Fruit fly (Drosophila melanogaster) whole organism, embryonic: ENCODE measurements around the gene CG1896.

Experiments used
- ATbp ChIP-seq: fragments of 200-800 bp; sonication (Bioruptor generic); optimal IDR thresholded peaks from 2 replicates; lab custom pipeline; 2017; ENCODE audit warnings: missing biosample characterization, mild to moderate bottlenecking, missing genetic modification characterization, missing genetic modification reagents
- Aef1 ChIP-seq: fragments of 200-800 bp; sonication (Bioruptor generic); IDR thresholded peaks from 3 replicates; pipeline ENCODE4 v1.3.6; 2022; ENCODE audit warnings: missing biosample characterization, missing genetic modification characterization
- Atf3 ChIP-seq: fragments of 200-800 bp; sonication (Bioruptor generic); optimal IDR thresholded peaks from 3 replicates; lab custom pipeline; 2016; ENCODE audit warnings: missing biosample characterization, missing genetic modification characterization
- Awh ChIP-seq: fragments of 200-800 bp; sonication (Bioruptor generic); IDR thresholded peaks from 2 replicates; pipeline ENCODE4, ENCODE4 v1.3.6; 2022; ENCODE audit warnings: missing biosample characterization, missing genetic modification characterization
- C15 ChIP-seq: fragments of 200-800 bp; sonication (Bioruptor generic); IDR thresholded peaks from 3 replicates; pipeline ENCODE4 v1.3.6; 2022; ENCODE audit warnings: missing biosample characterization, missing genetic modification characterization
- CG10462 ChIP-seq: fragments of 200-800 bp; sonication (Bioruptor generic); optimal IDR thresholded peaks from 2 replicates; lab custom pipeline; 2016; ENCODE audit warnings: missing biosample characterization, missing genetic modification characterization
- CG10979 ChIP-seq: fragments of 200-800 bp; sonication (Bioruptor generic); optimal IDR thresholded peaks from 2 replicates; lab custom pipeline; 2018; ENCODE audit warnings: missing biosample characterization, mild to moderate bottlenecking, missing genetic modification characterization, moderate library complexity
- CG11247 ChIP-seq: fragments of 200-800 bp; sonication (Bioruptor generic); IDR thresholded peaks from 2 replicates; pipeline ENCODE4 v1.3.6; 2022; ENCODE audit warnings: missing biosample characterization, missing genetic modification characterization
- CG2202 ChIP-seq: fragments of 200-800 bp; sonication (Bioruptor generic); optimal IDR thresholded peaks from 2 replicates; lab custom pipeline; 2018; ENCODE audit warnings: missing biosample characterization, mild to moderate bottlenecking, missing genetic modification characterization
- CG2678 ChIP-seq: fragments of 200-800 bp; sonication (Bioruptor generic); optimal IDR thresholded peaks from 3 replicates; lab custom pipeline; 2019; ENCODE audit warnings: missing biosample characterization, mild to moderate bottlenecking, missing genetic modification characterization, moderate library complexity
- CG30403 ChIP-seq: fragments of 200-800 bp; sonication (Bioruptor generic); optimal IDR thresholded peaks from 3 replicates; lab custom pipeline; 2016; ENCODE audit warnings: missing biosample characterization, missing genetic modification characterization
- CG32772 ChIP-seq: fragments of 200-800 bp; sonication (Bioruptor generic); IDR thresholded peaks from 2 replicates; pipeline ENCODE4 v1.3.6; 2022; ENCODE audit warnings: missing biosample characterization, missing genetic modification characterization
- CG4360 ChIP-seq: fragments of 200-800 bp; sonication (Bioruptor generic); IDR thresholded peaks from 2 replicates; pipeline ENCODE4 v1.3.6; 2022; ENCODE audit warnings: missing biosample characterization, missing genetic modification characterization
- CG4854 ChIP-seq: fragments of 200-800 bp; sonication (Bioruptor generic); optimal IDR thresholded peaks from 2 replicates; lab custom pipeline; 2016; ENCODE audit warnings: missing biosample characterization, missing genetic modification characterization, inconsistent platforms
- CG6683 ChIP-seq: fragments of 200-800 bp; sonication (Bioruptor generic); optimal IDR thresholded peaks from 2 replicates; lab custom pipeline; 2017; ENCODE audit warnings: missing biosample characterization, mild to moderate bottlenecking, missing genetic modification characterization, missing genetic modification reagents
- CG6689 ChIP-seq: fragments of 200-800 bp; sonication (Bioruptor generic); IDR thresholded peaks from 2 replicates; pipeline ENCODE4 v1.3.6; 2022; ENCODE audit warnings: missing biosample characterization, missing genetic modification characterization
- CG6854 ChIP-seq: fragments of 200-800 bp; sonication (Bioruptor generic); optimal IDR thresholded peaks from 3 replicates; lab custom pipeline; 2017; ENCODE audit warnings: missing biosample characterization, mild to moderate bottlenecking, missing genetic modification characterization
- CG7928 ChIP-seq: fragments of 200-800 bp; sonication (Bioruptor generic); optimal IDR thresholded peaks from 2 replicates; lab custom pipeline; 2017; ENCODE audit warnings: missing biosample characterization, mild to moderate bottlenecking, missing genetic modification characterization
- CG8290 ChIP-seq, 3 experiments: fragments of 200-800 bp; sonication (Bioruptor generic); optimal IDR thresholded peaks; 2 replicates each; lab custom pipeline; 2016 to 2019; ENCODE audit warnings: missing biosample characterization in 3 of 3, missing genetic modification characterization in 3 of 3, mild to moderate bottlenecking in 2 of 3, moderate library complexity in 1 of 3
- Eip74EF ChIP-seq, 2 experiments: fragments of 200-800 bp in 1 of 2; fragments of >200 bp in 1 of 2; sonication (Bioruptor generic) in 1 of 2; optimal IDR thresholded peaks; 2 replicates each; lab custom pipeline; 2017 to 2019; ENCODE audit warnings: missing biosample characterization in 2 of 2, missing genetic modification characterization in 2 of 2, mild to moderate bottlenecking in 1 of 2, moderate library complexity in 1 of 2
- Elba2 ChIP-seq: fragments of 200-800 bp; sonication (Bioruptor generic); optimal IDR thresholded peaks from 3 replicates; lab custom pipeline; 2016; ENCODE audit warnings: missing biosample characterization, missing genetic modification characterization
- Fer3 ChIP-seq: fragments of 200-800 bp; sonication (Bioruptor generic); optimal IDR thresholded peaks from 2 replicates; lab custom pipeline; 2018; ENCODE audit warnings: missing biosample characterization, mild to moderate bottlenecking, missing genetic modification characterization, moderate library complexity
- Hr78 ChIP-seq, 2 experiments: fragments of 200-800 bp in 1 of 2; fragments of >200 bp in 1 of 2; sonication (Bioruptor generic) in 1 of 2; optimal IDR thresholded peaks; 2 replicates each; lab custom pipeline; 2017 to 2019; ENCODE audit warnings: missing biosample characterization in 2 of 2, missing genetic modification characterization in 2 of 2, mild to moderate bottlenecking in 1 of 2, moderate library complexity in 1 of 2
- Nf-YA ChIP-seq: fragments of 200-800 bp; sonication (Bioruptor generic); IDR thresholded peaks from 2 replicates; pipeline ENCODE4 v1.3.6; 2022; ENCODE audit warnings: missing biosample characterization, missing genetic modification characterization
- PHDP ChIP-seq: fragments of 200-800 bp; sonication (Bioruptor generic); optimal IDR thresholded peaks from 3 replicates; lab custom pipeline; 2018; ENCODE audit warnings: missing biosample characterization, mild to moderate bottlenecking, missing genetic modification characterization, moderate library complexity
- Pdp1 ChIP-seq, 2 experiments: fragments of 200-800 bp; sonication (Bioruptor generic); optimal IDR thresholded peaks; 3 replicates each; lab custom pipeline; 2016; ENCODE audit warnings: missing biosample characterization in 2 of 2, missing genetic modification characterization in 2 of 2, mild to moderate bottlenecking in 1 of 2, moderate library complexity in 1 of 2
- Sin3A ChIP-seq: fragments of >200 bp; optimal IDR thresholded peaks from 2 replicates; lab custom pipeline; 2018
- Ssrp ChIP-seq: fragments of 200-800 bp; sonication (Bioruptor generic); optimal IDR thresholded peaks from 2 replicates; lab custom pipeline; 2018; ENCODE audit warnings: missing biosample characterization, mild to moderate bottlenecking, missing genetic modification characterization, moderate library complexity
- az2 ChIP-seq: fragments of 200-800 bp; sonication (Bioruptor generic); optimal IDR thresholded peaks from 3 replicates; lab custom pipeline; 2016; ENCODE audit warnings: missing biosample characterization, missing genetic modification characterization
- bsh ChIP-seq, 2 experiments: fragments of 200-800 bp; sonication (Bioruptor generic); optimal IDR thresholded peaks; 2 replicates each; lab custom pipeline; 2017 to 2018; ENCODE audit warnings: mild to moderate bottlenecking in 2 of 2, missing biosample characterization in 2 of 2, missing genetic modification characterization in 2 of 2, moderate library complexity in 1 of 2
- ci ChIP-seq: fragments of 200-800 bp; sonication (Bioruptor generic); IDR thresholded peaks from 3 replicates; pipeline ENCODE4 v1.3.6; 2022; ENCODE audit warnings: missing biosample characterization, missing genetic modification characterization
- croc ChIP-seq: fragments of 200-800 bp; sonication (Bioruptor generic); conservative IDR thresholded peaks from 3 replicates; pipeline ENCODE4 v1.3.6; 2022; ENCODE audit warnings: missing biosample characterization, missing genetic modification characterization
- danr ChIP-seq: fragments of 200-800 bp; sonication (Bioruptor generic); IDR thresholded peaks from 2 replicates; pipeline ENCODE4 v1.3.6; 2022; ENCODE audit warnings: missing biosample characterization, missing genetic modification characterization
- dysf ChIP-seq: fragments of 200-800 bp; sonication (Bioruptor generic); IDR thresholded peaks from 3 replicates; pipeline ENCODE4 v1.3.6; 2022; ENCODE audit warnings: missing biosample characterization, missing genetic modification characterization
- exex ChIP-seq: fragments of 200-800 bp; sonication (Bioruptor generic); optimal IDR thresholded peaks from 4 replicates; lab custom pipeline; 2018; ENCODE audit warnings: missing biosample characterization, mild to moderate bottlenecking, missing genetic modification characterization, moderate library complexity
- fd96Cb ChIP-seq: fragments of 200-800 bp; sonication (Bioruptor generic); optimal IDR thresholded peaks from 2 replicates; lab custom pipeline; 2018; ENCODE audit warnings: missing biosample characterization, mild to moderate bottlenecking, missing genetic modification characterization, moderate library complexity
- ftz-f1 ChIP-seq: fragments of 200-800 bp; sonication (Bioruptor generic); optimal IDR thresholded peaks from 2 replicates; lab custom pipeline; 2016; ENCODE audit warnings: missing biosample characterization, missing genetic modification characterization
- grau ChIP-seq: fragments of 200-800 bp; optimal IDR thresholded peaks from 3 replicates; lab custom pipeline; 2019; ENCODE audit warnings: missing biosample characterization, mild to moderate bottlenecking, missing genetic modification characterization, moderate library complexity
- hbn ChIP-seq: fragments of 200-800 bp; sonication (Bioruptor generic); IDR thresholded peaks from 2 replicates; pipeline ENCODE4 v1.3.6; 2022; ENCODE audit warnings: missing biosample characterization, missing genetic modification characterization; ENCODE audit not compliant: partially characterized antibody
- lola ChIP-seq, 3 experiments: fragments of >200 bp in 2 of 3; fragments of 200-800 bp in 1 of 3; sonication (Bioruptor generic) in 1 of 3; optimal IDR thresholded peaks; 2 replicates each; lab custom pipeline; 2017 to 2019; ENCODE audit warnings: missing biosample characterization in 3 of 3, missing genetic modification characterization in 3 of 3, mild to moderate bottlenecking in 1 of 3, moderate library complexity in 1 of 3
- nerfin-2 ChIP-seq: fragments of 200-800 bp; sonication (Bioruptor generic); IDR thresholded peaks from 2 replicates; pipeline ENCODE4 v1.3.6; 2022; ENCODE audit warnings: missing biosample characterization, missing genetic modification characterization; ENCODE audit not compliant: partially characterized antibody
- nmo ChIP-seq: fragments of 200-800 bp; sonication (Bioruptor generic); optimal IDR thresholded peaks from 2 replicates; lab custom pipeline; 2018; ENCODE audit warnings: missing biosample characterization, mild to moderate bottlenecking, missing genetic modification characterization, moderate library complexity
- row ChIP-seq: fragments of 200-800 bp; sonication (Bioruptor generic); IDR thresholded peaks from 3 replicates; pipeline ENCODE4 v1.3.6; 2022; ENCODE audit warnings: missing biosample characterization, missing genetic modification characterization
- shn ChIP-seq: fragments of 200-800 bp; sonication (Bioruptor generic); optimal IDR thresholded peaks from 3 replicates; lab custom pipeline; 2016; ENCODE audit warnings: missing biosample characterization, missing genetic modification characterization
- sug ChIP-seq: fragments of 200-800 bp; optimal IDR thresholded peaks from 2 replicates; lab custom pipeline; 2019; ENCODE audit warnings: missing biosample characterization, mild to moderate bottlenecking, missing genetic modification characterization, moderate library complexity
- tll ChIP-seq, 2 experiments: fragments of 200-800 bp in 1 of 2; fragments of >200 bp in 1 of 2; sonication (Bioruptor generic) in 1 of 2; optimal IDR thresholded peaks; 2 replicates each; lab custom pipeline; 2017 to 2019; ENCODE audit warnings: missing biosample characterization in 2 of 2, missing genetic modification characterization in 2 of 2, mild to moderate bottlenecking in 1 of 2, moderate library complexity in 1 of 2
- z ChIP-seq: fragments of 200-800 bp; sonication (Bioruptor generic); IDR thresholded peaks from 3 replicates; pipeline ENCODE4 v1.3.6; 2022; ENCODE audit warnings: missing biosample characterization, missing genetic modification characterization

Gene CG1896

dm6 chr3R:31712585-31712984 is 31.5 kb upstream of the CG1896 start (continued):
- TF ChIP-seq sug (peak; percentile 3), CG2678 (peak; percentile 28), CG10979 (tag; lab: Kevin White, UChicago) (peak; percentile 55), Nf-YA (GFP tag; lab: Robert Waterston, UW) (no peak), ci (GFP tag; lab: Robert Waterston, UW) (peak; percentile 53; the same call in 1 of the 3 replicates), az2 (GFP tag; lab: Kevin White, UChicago) (peak; percentile 10), croc (GFP tag; lab: Robert Waterston, UW) (no peak), ftz-f1 (GFP tag; lab: Kevin White, UChicago) (no peak), CG4854 (GFP tag; lab: Kevin White, UChicago) (no peak), fd96Cb (tag; lab: Kevin White, UChicago) (peak; percentile 25), Fer3 (tag; lab: Kevin White, UChicago) (no peak), Eip74EF (GFP tag; optimal IDR thresholded peaks at IDR 0.05; lab: Kevin White, UChicago) (no peak), ATbp (peak; percentile 25), Ssrp (tag; lab: Kevin White, UChicago) (peak; percentile 13), Awh (GFP tag; lab: Robert Waterston, UW) (peak; percentile 41; the same call in 1 of the 2 replicates), row (peak; percentile 36; the same call in 2 of the 3 replicates), Atf3 (GFP tag; lab: Kevin White, UChicago) (peak; percentile 6), CG10462 (GFP tag; lab: Kevin White, UChicago) (no peak), nmo (GFP tag; lab: Kevin White, UChicago) (peak; percentile 37), CG30403 (GFP tag; lab: Kevin White, UChicago) (peak; percentile 3), lola (GFP tag; optimal IDR thresholded peaks at IDR 0.05; lab: Kevin White, UChicago) (peak in 1 of 3 experiments; percentile 43), Sin3A (lab: Kevin White, UChicago) (no peak), CG11247 (GFP tag; lab: Robert Waterston, UW) (no peak), shn (peak; percentile 7), grau (tag; lab: Kevin White, UChicago) (peak; percentile 16), bsh (GFP tag; optimal IDR thresholded peaks at IDR 0.05; lab: Kevin White, UChicago) (peak in 1 of 2 experiments; percentile 45)

dm6 chr3R:31713306-31714123 is 30.6 kb upstream of the CG1896 start, which contains the start of gene ttk:
Gene ttk (plus strand): TSS chr3R:31713867.
- 0 out of 3 replicates have a peak, but pooled peaks have one; percentile 11 for TF ChIP-seq z (GFP tag; lab: Robert Waterston, UW)
- peak; percentile 41 for TF ChIP-seq hbn (GFP tag; lab: Robert Waterston, UW)
- no peak for TF ChIP-seq CG7928 (GFP tag; lab: Kevin White, UChicago)
- no peak for TF ChIP-seq C15
- no peak for TF ChIP-seq CG2202 (tag; lab: Kevin White, UChicago)
- no peak for TF ChIP-seq CG6683 (GFP tag; lab: Kevin White, UChicago)
- TF ChIP-seq fd96Cb (tag; lab: Kevin White, UChicago): no peak
- 0 out of 2 replicates have a peak, but pooled peaks have one; percentile 54 for TF ChIP-seq CG4360 (GFP tag; lab: Robert Waterston, UW)
- TF ChIP-seq Elba2: no peak
- TF ChIP-seq PHDP: no peak
- no peak for TF ChIP-seq CG6689 (GFP tag; lab: Robert Waterston, UW)
- TF ChIP-seq nerfin-2 (GFP tag; lab: Robert Waterston, UW): no peak
- no peak for TF ChIP-seq danr (GFP tag; lab: Robert Waterston, UW)
- no peak for TF ChIP-seq CG32772
- no peak for TF ChIP-seq dysf (GFP tag; lab: Robert Waterston, UW)
- peak in 1 of 2 experiments; percentile 97 for TF ChIP-seq Hr78 (GFP tag; optimal IDR thresholded peaks at IDR 0.05; lab: Kevin White, UChicago)
- no peak for TF ChIP-seq tll (GFP tag; optimal IDR thresholded peaks at IDR 0.05; lab: Kevin White, UChicago)
- TF ChIP-seq Aef1: no peak
- no peak for TF ChIP-seq CG6854 (GFP tag; lab: Kevin White, UChicago)
- peak in 1 of 2 experiments; percentile 91 for TF ChIP-seq Pdp1 (GFP tag; optimal IDR thresholded peaks at IDR 0.05; lab: Kevin White, UChicago)
- no peak for TF ChIP-seq CG8290 (GFP tag; optimal IDR thresholded peaks at IDR 0.05; lab: Kevin White, UChicago)
- no peak for TF ChIP-seq CG8290 (tag; optimal IDR thresholded peaks at IDR 0.05; lab: Kevin White, UChicago)
- TF ChIP-seq exex (tag; lab: Kevin White, UChicago): no peak
